Fruit fly (Drosophila melanogaster) whole organism: Measurements from ENCODE around the gene Prosalpha4.

ENCODE experiments used
- CG8478 ChIP-seq: fragments of >200 bp; optimal IDR thresholded peaks from 2 replicates; lab custom pipeline; 2018; ENCODE audit warnings: inconsistent platforms
- pan ChIP-seq: fragments of >200 bp; optimal IDR thresholded peaks from 2 replicates; lab custom pipeline; 2017
- psq ChIP-seq: fragments of >200 bp; optimal IDR thresholded peaks from 2 replicates; lab custom pipeline; 2017
- usp ChIP-seq: fragments of >200 bp; optimal IDR thresholded peaks from 2 replicates; lab custom pipeline; 2017; ENCODE audit warnings: missing biosample characterization, missing genetic modification characterization, mixed read lengths

DNA sequence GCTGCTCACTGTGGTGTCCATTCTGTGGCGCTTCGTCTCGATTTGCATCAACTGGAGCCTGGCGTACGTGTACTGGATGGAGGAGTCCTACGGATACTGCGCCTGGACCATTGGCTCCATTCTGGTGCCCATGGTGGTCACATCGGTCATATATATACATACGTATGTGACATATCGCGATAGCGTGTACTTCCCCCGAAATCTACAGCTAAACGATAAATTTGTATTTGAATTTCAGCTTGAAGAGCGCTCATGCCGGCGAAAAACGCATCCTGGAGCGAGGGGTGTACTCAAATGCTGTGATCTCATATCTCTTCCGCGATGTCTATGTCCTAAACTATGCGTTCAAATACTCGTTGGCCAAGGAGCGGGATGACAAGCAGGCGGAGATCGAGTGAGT is 47.5 kb downstream of the Prosalpha4 start:
- no peak for TF ChIP-seq usp (GFP tag; lab: Kevin White, UChicago)
- TF ChIP-seq CG8478 (lab: Kevin White, UChicago): no peak
- TF ChIP-seq pan (lab: Kevin White, UChicago): no peak
- TF ChIP-seq psq (lab: Kevin White, UChicago): no peak
